Worm (Caenorhabditis elegans) whole organism, L4/young adult: ENCODE results near the gene F57B9.8.

Source experiments
- W03F9.2 ChIP-seq: fragments of 150-350 bp; optimal IDR thresholded peaks from 2 replicates; lab custom pipeline; 2014; ENCODE audit warnings: missing biosample characterization, missing genetic modification characterization
- dao-5 ChIP-seq: sonication (generic microtip); optimal IDR thresholded peaks from 2 replicates; lab custom pipeline; 2016; ENCODE audit warnings: missing genotype, missing genetic modification characterization, moderate library complexity, missing compliant biosample characterization
- him-1 ChIP-seq: sonication (generic microtip); optimal IDR thresholded peaks from 2 replicates; lab custom pipeline; 2016; ENCODE audit warnings: missing genotype, missing genetic modification reagents, missing genetic modification characterization, missing compliant biosample characterization

- TF ChIP-seq dao-5 (tag; lab: Kevin White, UChicago) (peak; percentile 79), W03F9.2 (tag; lab: Kevin White, UChicago) (no peak), him-1 (tag; lab: Kevin White, UChicago) (no peak)
Measured at ce11 chrIII:6888497-6888896, 46.6 kb downstream of the F57B9.8 start.
